Fruit fly (Drosophila melanogaster) whole organism, pupa: ENCODE data around the gene emb.

Experiments used
- CG10348 ChIP-seq: fragments of 200-800 bp; sonication (Bioruptor generic); IDR thresholded peaks from 2 replicates; pipeline ENCODE4 v1.3.6; 2022; ENCODE audit warnings: missing biosample characterization, missing genetic modification characterization
- CG12605 ChIP-seq: fragments of 200-800 bp; sonication (Bioruptor generic); IDR thresholded peaks from 2 replicates; pipeline ENCODE4 v1.3.6; 2022; ENCODE audit warnings: missing biosample characterization, missing genetic modification characterization
- CG13204 ChIP-seq: fragments of 200-800 bp; sonication (Bioruptor generic); optimal IDR thresholded peaks from 2 replicates; lab custom pipeline; 2018; ENCODE audit warnings: missing biosample characterization, mild to moderate bottlenecking, missing genetic modification characterization, moderate library complexity
- CG14655 ChIP-seq: fragments of 200-800 bp; sonication (Bioruptor generic); optimal IDR thresholded peaks from 3 replicates; lab custom pipeline; 2017; ENCODE audit warnings: mild to moderate bottlenecking, missing biosample characterization, missing genetic modification reagents, missing genetic modification characterization
- CG15710 ChIP-seq: fragments of 200-800 bp; sonication (Bioruptor generic); optimal IDR thresholded peaks from 2 replicates; lab custom pipeline; 2018; ENCODE audit warnings: missing biosample characterization, mild to moderate bottlenecking, missing genetic modification characterization, moderate library complexity
- CG32121 ChIP-seq: fragments of 200-800 bp; sonication (Bioruptor generic); IDR thresholded peaks from 2 replicates; pipeline ENCODE4 v1.3.6; 2022; ENCODE audit warnings: missing biosample characterization, missing genetic modification characterization
- CG34367 ChIP-seq: fragments of 200-800 bp; sonication (Bioruptor generic); optimal IDR thresholded peaks from 2 replicates; lab custom pipeline; 2018; ENCODE audit warnings: missing biosample characterization, mild to moderate bottlenecking, missing genetic modification characterization
- CG4496 ChIP-seq: fragments of 200-800 bp; sonication (Bioruptor generic); IDR thresholded peaks from 3 replicates; pipeline ENCODE4 v1.3.6; 2022; ENCODE audit warnings: missing biosample characterization, missing genetic modification characterization
- CG8159 ChIP-seq: fragments of 200-800 bp; sonication (Bioruptor generic); optimal IDR thresholded peaks from 3 replicates; lab custom pipeline; 2018; ENCODE audit warnings: missing biosample characterization, mild to moderate bottlenecking, missing genetic modification characterization, moderate library complexity
- CG8301 ChIP-seq: fragments of 200-800 bp; sonication (Bioruptor generic); optimal IDR thresholded peaks from 2 replicates; lab custom pipeline; 2018; ENCODE audit warnings: missing biosample characterization, mild to moderate bottlenecking, missing genetic modification characterization
- CG9948 ChIP-seq: fragments of 200-800 bp; sonication (Bioruptor generic); optimal IDR thresholded peaks from 2 replicates; lab custom pipeline; 2018; ENCODE audit warnings: missing biosample characterization, mild to moderate bottlenecking, missing genetic modification characterization, moderate library complexity
- D1 ChIP-seq: fragments of 200-800 bp; sonication (Bioruptor generic); optimal IDR thresholded peaks from 2 replicates; lab custom pipeline; 2018; ENCODE audit warnings: missing biosample characterization, mild to moderate bottlenecking, missing genetic modification characterization, moderate library complexity
- EcR ChIP-seq: fragments of 200-800 bp; sonication (Bioruptor generic); optimal IDR thresholded peaks from 3 replicates; lab custom pipeline; 2019; ENCODE audit warnings: missing biosample characterization, missing genetic modification characterization, mild to moderate bottlenecking, moderate library complexity, missing genetic modification reagents
- Ets98B ChIP-seq: fragments of 200-800 bp; sonication (Bioruptor generic); IDR thresholded peaks from 2 replicates; pipeline ENCODE4 v1.3.6; 2022; ENCODE audit warnings: missing biosample characterization, missing genetic modification characterization
- Pif1A ChIP-seq: fragments of 200-800 bp; sonication (Bioruptor generic); optimal IDR thresholded peaks from 3 replicates; lab custom pipeline; 2016; ENCODE audit warnings: missing biosample characterization, missing genetic modification characterization
- Pif1B ChIP-seq: fragments of 200-800 bp; sonication (Bioruptor generic); optimal IDR thresholded peaks from 3 replicates; lab custom pipeline; 2016; ENCODE audit warnings: missing biosample characterization, missing genetic modification characterization
- Snoo ChIP-seq: fragments of 200-800 bp; sonication (Bioruptor generic); optimal IDR thresholded peaks from 3 replicates; lab custom pipeline; 2017; ENCODE audit warnings: missing biosample characterization, mild to moderate bottlenecking, missing genetic modification characterization, inconsistent platforms
- fd96Ca ChIP-seq: fragments of 200-800 bp; sonication (Bioruptor generic); IDR thresholded peaks from 3 replicates; pipeline ENCODE4 v1.3.6; 2022; ENCODE audit warnings: missing biosample characterization, missing genetic modification characterization
- gl ChIP-seq: fragments of 200-800 bp; sonication (Bioruptor generic); optimal IDR thresholded peaks from 2 replicates; lab custom pipeline; 2018; ENCODE audit warnings: missing biosample characterization, mild to moderate bottlenecking, missing genetic modification characterization
- rn ChIP-seq: fragments of 200-800 bp; sonication (Bioruptor generic); IDR thresholded peaks from 2 replicates; pipeline ENCODE4 v1.3.6; 2022; ENCODE audit warnings: missing biosample characterization, missing genetic modification characterization

Gene emb

dm6 chr2L:8393122-8393521, 10.3 kb upstream of the emb start, which contains the start of gene Acp29AB:
Gene Acp29AB (minus strand): TSS chr2L:8393222.
- TF ChIP-seq D1 (tag; lab: Kevin White, UChicago) (no peak), CG14655 (GFP tag; lab: Kevin White, UChicago) (no peak), CG8159 (tag; lab: Kevin White, UChicago) (no peak), Pif1B (GFP tag; lab: Kevin White, UChicago) (no peak), CG13204 (no peak), CG12605 (GFP tag; lab: Robert Waterston, UW) (no peak), CG34367 (tag; lab: Kevin White, UChicago) (no peak), CG15710 (tag; lab: Kevin White, UChicago) (no peak), CG8301 (no peak), CG4496 (GFP tag; lab: Robert Waterston, UW) (no peak), CG9948 (no peak), EcR (GFP tag; lab: Kevin White, UChicago) (no peak), Ets98B (GFP tag; lab: Robert Waterston, UW) (no peak), Pif1A (GFP tag; lab: Kevin White, UChicago) (no peak), rn (GFP tag; lab: Robert Waterston, UW) (no peak), Snoo (tag; lab: Kevin White, UChicago) (no peak)

- TF ChIP-seq rn (GFP tag; lab: Robert Waterston, UW) (no peak), fd96Ca (GFP tag; lab: Robert Waterston, UW) (no peak)
Measured at dm6 chr2L:8394180-8394579, 9.2 kb upstream of the emb start, which contains the start of gene lectin-29Ca. Gene lectin-29Ca (minus strand): TSS chr2L:8394280.

- no peak for TF ChIP-seq CG14655 (GFP tag; lab: Kevin White, UChicago)
Measured at dm6 chr2L:8394840-8395239, 8.5 kb upstream of the emb start, which contains the start of gene Peritrophin-15b. Gene Peritrophin-15b (minus strand): TSS chr2L:8394940.

dm6 chr2L:8395996-8396699, 7.2 kb upstream of the emb start, which contains the start of the genes Peritrophin-15a and CG13385:
Gene Peritrophin-15a (minus strand): TSS chr2L:8396096.
Gene CG13385 (plus strand): TSS chr2L:8396649.
- no peak for TF ChIP-seq CG14655 (GFP tag; lab: Kevin White, UChicago)
- no peak for TF ChIP-seq CG9948
- TF ChIP-seq CG8159 (tag; lab: Kevin White, UChicago): no peak
- TF ChIP-seq Pif1B (GFP tag; lab: Kevin White, UChicago): no peak
- no peak for TF ChIP-seq CG32121 (GFP tag; lab: Robert Waterston, UW)
- TF ChIP-seq rn (GFP tag; lab: Robert Waterston, UW): no peak
- no peak for TF ChIP-seq CG12605 (GFP tag; lab: Robert Waterston, UW)
- TF ChIP-seq Pif1A (GFP tag; lab: Kevin White, UChicago): no peak
- no peak for TF ChIP-seq EcR (GFP tag; lab: Kevin White, UChicago)
- TF ChIP-seq CG10348 (GFP tag; lab: Robert Waterston, UW): no peak
- no peak for TF ChIP-seq D1 (tag; lab: Kevin White, UChicago)
- TF ChIP-seq Snoo (tag; lab: Kevin White, UChicago): no peak
- no peak for TF ChIP-seq CG15710 (tag; lab: Kevin White, UChicago)

dm6 chr2L:8398721-8399120, 4.7 kb upstream of the emb start, which contains the start of gene CG13386:
Gene CG13386 (plus strand): TSS chr2L:8399021.
- TF ChIP-seq EcR (GFP tag; lab: Kevin White, UChicago) (no peak), gl (tag; lab: Kevin White, UChicago) (no peak), Snoo (tag; lab: Kevin White, UChicago) (no peak), CG10348 (GFP tag; lab: Robert Waterston, UW) (no peak), Pif1B (GFP tag; lab: Kevin White, UChicago) (no peak), CG32121 (GFP tag; lab: Robert Waterston, UW) (no peak), CG8159 (tag; lab: Kevin White, UChicago) (no peak), CG9948 (no peak), CG13204 (no peak), Pif1A (GFP tag; lab: Kevin White, UChicago) (no peak), CG14655 (GFP tag; lab: Kevin White, UChicago) (no peak)

dm6 chr2L:8399863-8400598, 3.3 kb upstream of the emb start, which contains the start of gene CG31898:
Gene CG31898 (plus strand): TSS chr2L:8400421.
- TF ChIP-seq CG4496 (GFP tag; lab: Robert Waterston, UW) (no peak), CG14655 (GFP tag; lab: Kevin White, UChicago) (no peak), gl (tag; lab: Kevin White, UChicago) (no peak), fd96Ca (GFP tag; lab: Robert Waterston, UW) (no peak), CG34367 (tag; lab: Kevin White, UChicago) (no peak), CG9948 (no peak), CG15710 (tag; lab: Kevin White, UChicago) (no peak), EcR (GFP tag; lab: Kevin White, UChicago) (no peak), CG13204 (no peak), D1 (tag; lab: Kevin White, UChicago) (no peak), CG12605 (GFP tag; lab: Robert Waterston, UW) (no peak), rn (GFP tag; lab: Robert Waterston, UW) (no peak), Pif1A (GFP tag; lab: Kevin White, UChicago) (no peak), Pif1B (GFP tag; lab: Kevin White, UChicago) (no peak), Snoo (tag; lab: Kevin White, UChicago) (no peak), CG10348 (GFP tag; lab: Robert Waterston, UW) (no peak), CG8301 (no peak), Ets98B (GFP tag; lab: Robert Waterston, UW) (no peak), CG32121 (GFP tag; lab: Robert Waterston, UW) (no peak)
